Worm (Caenorhabditis elegans) whole organism, L1 larva: ENCODE data around the gene lin-22.

ENCODE experiments used
- C16A3.4 ChIP-seq: fragments of 150-350 bp; optimal IDR thresholded peaks from 2 replicates; lab custom pipeline; 2014; ENCODE audit warnings: missing biosample characterization, missing genetic modification characterization
- C34B4.2 ChIP-seq: sonication (generic microtip); optimal IDR thresholded peaks from 2 replicates; lab custom pipeline; 2017; ENCODE audit warnings: mild to moderate bottlenecking, missing genetic modification characterization, missing compliant biosample characterization
- Y116A8C.19 ChIP-seq: sonication (generic microtip); optimal IDR thresholded peaks from 2 replicates; lab custom pipeline; 2016; ENCODE audit warnings: missing compliant biosample characterization, missing genetic modification characterization, borderline replicate concordance
- alr-1 ChIP-seq: fragments of 200-800 bp; sonication (Bioruptor generic); optimal IDR thresholded peaks from 2 replicates; lab custom pipeline; 2018; ENCODE audit warnings: borderline replicate concordance, mild to moderate bottlenecking, missing genetic modification characterization, missing compliant biosample characterization
- aly-2 ChIP-seq: fragments of 150-350 bp; optimal IDR thresholded peaks from 2 replicates; lab custom pipeline; 2014; ENCODE audit warnings: missing biosample characterization, missing genetic modification characterization
- ama-1 ChIP-seq: fragments of 150-350 bp; optimal IDR thresholded peaks from 2 replicates; lab custom pipeline; 2014
- ceh-8 ChIP-seq: fragments of 200-800 bp; sonication (Bioruptor generic); optimal IDR thresholded peaks from 2 replicates; lab custom pipeline; 2018; ENCODE audit warnings: mild to moderate bottlenecking, missing genetic modification characterization, moderate library complexity, missing compliant biosample characterization
- ceh-82 ChIP-seq, 3 experiments: fragments of 150-350 bp in 1 of 3; sonication (generic microtip) in 2 of 3; optimal IDR thresholded peaks; 2 replicates each; lab custom pipeline; 2014 to 2017; ENCODE audit warnings: missing biosample characterization in 3 of 3, missing genetic modification characterization in 3 of 3
- ceh-88 ChIP-seq: fragments of 200-800 bp; sonication (Bioruptor generic); IDR thresholded peaks from 2 replicates; pipeline ENCODE4 v1.3.6; 2022; ENCODE audit warnings: missing genetic modification characterization, missing compliant biosample characterization
- ces-1 ChIP-seq: fragments of 150-350 bp; optimal IDR thresholded peaks from 2 replicates; lab custom pipeline; 2014; ENCODE audit warnings: missing biosample characterization, missing genetic modification reagents, missing genetic modification characterization
- dsc-1 ChIP-seq: sonication (generic microtip); optimal IDR thresholded peaks from 2 replicates; lab custom pipeline; 2016; ENCODE audit warnings: mild to moderate bottlenecking, missing genetic modification characterization, missing compliant biosample characterization
- egl-13 ChIP-seq: sonication (generic microtip); optimal IDR thresholded peaks from 2 replicates; lab custom pipeline; 2016; ENCODE audit warnings: missing genotype, missing genetic modification reagents, missing genetic modification characterization, missing compliant biosample characterization
- elt-2 ChIP-seq: sonication (generic microtip); optimal IDR thresholded peaks from 2 replicates; lab custom pipeline; 2016; ENCODE audit warnings: missing genetic modification characterization, mild to moderate bottlenecking, inconsistent platforms, missing compliant biosample characterization, missing genetic modification reagents
- elt-3 ChIP-seq, 6 experiments: fragments of 150-350 bp in 1 of 6; sonication (generic microtip); optimal IDR thresholded peaks; 2 replicates each; lab custom pipeline; 2017 to 2018; ENCODE audit warnings: missing biosample characterization in 6 of 6, missing genetic modification characterization in 6 of 6, inconsistent platforms in 1 of 6
- ets-5 ChIP-seq: fragments of 200-800 bp; sonication (Bioruptor generic); IDR thresholded peaks from 2 replicates; pipeline ENCODE4 v1.3.6; 2022; ENCODE audit warnings: missing genetic modification characterization, missing compliant biosample characterization
- fkh-8 ChIP-seq: sonication (generic microtip); optimal IDR thresholded peaks from 2 replicates; lab custom pipeline; 2016; ENCODE audit warnings: mild to moderate bottlenecking, missing genetic modification characterization, missing compliant biosample characterization
- grh-1 ChIP-seq: fragments of 200-800 bp; sonication (Bioruptor generic); IDR thresholded peaks from 2 replicates; pipeline ENCODE4 v1.3.6; 2022; ENCODE audit warnings: missing genetic modification reagents, missing genetic modification characterization, missing compliant biosample characterization
- hlh-17 ChIP-seq: fragments of 200-800 bp; sonication (Bioruptor generic); optimal IDR thresholded peaks from 2 replicates; lab custom pipeline; 2018; ENCODE audit warnings: missing genetic modification characterization, mild to moderate bottlenecking, missing compliant biosample characterization, moderate library complexity, borderline replicate concordance
- hlh-4 ChIP-seq: sonication (generic microtip); optimal IDR thresholded peaks from 2 replicates; lab custom pipeline; 2016; ENCODE audit warnings: mild to moderate bottlenecking, missing genetic modification characterization, missing compliant biosample characterization
- hpl-2 ChIP-seq: fragments of 150-350 bp; optimal IDR thresholded peaks from 2 replicates; lab custom pipeline; 2014; ENCODE audit warnings: missing biosample characterization, missing genetic modification reagents, missing genetic modification characterization
- jun-1 ChIP-seq: fragments of 150-350 bp; optimal IDR thresholded peaks from 2 replicates; lab custom pipeline; 2014; ENCODE audit warnings: missing biosample characterization, missing genetic modification reagents, missing genetic modification characterization
- lin-13 ChIP-seq: fragments of 150-350 bp; optimal IDR thresholded peaks from 2 replicates; lab custom pipeline; 2014; ENCODE audit warnings: missing biosample characterization, missing genetic modification reagents, missing genetic modification characterization
- lin-14 ChIP-seq: fragments of 200-800 bp; sonication (Bioruptor generic); optimal IDR thresholded peaks from 2 replicates; lab custom pipeline; 2018; ENCODE audit warnings: mild to moderate bottlenecking, missing genetic modification characterization, moderate library complexity, missing compliant biosample characterization
- lin-15B ChIP-seq: fragments of 150-350 bp; sonication (generic microtip); optimal IDR thresholded peaks from 3 replicates; lab custom pipeline; 2014; ENCODE audit warnings: missing biosample characterization, missing genetic modification characterization
- lin-35 ChIP-seq, 2 experiments: fragments of 150-350 bp; optimal IDR thresholded peaks; 2 replicates each; lab custom pipeline; 2014; ENCODE audit warnings: missing biosample characterization in 2 of 2, missing genetic modification characterization in 2 of 2, missing genetic modification reagents in 2 of 2
- lin-39 ChIP-seq: fragments of 150-350 bp; optimal IDR thresholded peaks from 2 replicates; lab custom pipeline; 2014; ENCODE audit warnings: missing biosample characterization, missing genetic modification reagents, missing genetic modification characterization
- mdl-1 ChIP-seq, 2 experiments: fragments of 150-350 bp; optimal IDR thresholded peaks; 2 replicates each; lab custom pipeline; 2014 to 2017; ENCODE audit warnings: missing biosample characterization in 2 of 2, missing genetic modification characterization in 2 of 2, inconsistent platforms in 1 of 2
- mef-2 ChIP-seq: fragments of 150-350 bp; optimal IDR thresholded peaks from 2 replicates; lab custom pipeline; 2014; ENCODE audit warnings: missing biosample characterization, missing genetic modification characterization
- nhr-11 ChIP-seq: fragments of 150-350 bp; optimal IDR thresholded peaks from 2 replicates; lab custom pipeline; 2014; ENCODE audit warnings: missing biosample characterization, missing genetic modification characterization
- nhr-12 ChIP-seq: sonication (generic microtip); optimal IDR thresholded peaks from 2 replicates; lab custom pipeline; 2017; ENCODE audit warnings: missing biosample characterization, missing genetic modification characterization
- nhr-20 ChIP-seq: sonication (generic microtip); optimal IDR thresholded peaks from 2 replicates; lab custom pipeline; 2016; ENCODE audit warnings: mild to moderate bottlenecking, missing genetic modification characterization, missing compliant biosample characterization
- nhr-237 ChIP-seq: fragments of 150-350 bp; optimal IDR thresholded peaks from 2 replicates; lab custom pipeline; 2014; ENCODE audit warnings: missing biosample characterization, missing genetic modification characterization
- nhr-28 ChIP-seq: fragments of 150-350 bp; optimal IDR thresholded peaks from 2 replicates; lab custom pipeline; 2014; ENCODE audit warnings: missing biosample characterization, missing genetic modification characterization
- nhr-47 ChIP-seq: sonication (generic microtip); optimal IDR thresholded peaks from 2 replicates; lab custom pipeline; 2016; ENCODE audit warnings: mild to moderate bottlenecking, missing genetic modification characterization, moderate library complexity, missing compliant biosample characterization
- nhr-71 ChIP-seq: sonication (generic microtip); optimal IDR thresholded peaks from 2 replicates; lab custom pipeline; 2016; ENCODE audit warnings: mild to moderate bottlenecking, missing genetic modification characterization, moderate library complexity, missing compliant biosample characterization
- nhr-76 ChIP-seq: sonication (generic microtip); optimal IDR thresholded peaks from 2 replicates; lab custom pipeline; 2017; ENCODE audit warnings: missing biosample characterization, missing genetic modification characterization
- nhr-85 ChIP-seq: sonication (generic microtip); peaks from one replicate; lab custom pipeline; 2016; ENCODE audit warnings: missing genetic modification characterization, inconsistent platforms, missing compliant biosample characterization
- nhr-90 ChIP-seq: sonication (generic microtip); optimal IDR thresholded peaks from 2 replicates; lab custom pipeline; 2016; ENCODE audit warnings: mild to moderate bottlenecking, missing genetic modification characterization, missing compliant biosample characterization; ENCODE audit not compliant: poor library complexity
- pax-3 ChIP-seq: fragments of 200-800 bp; sonication (Bioruptor generic); optimal IDR thresholded peaks from 2 replicates; lab custom pipeline; 2018; ENCODE audit warnings: mild to moderate bottlenecking, missing genetic modification characterization, moderate library complexity, missing compliant biosample characterization
- rnt-1 ChIP-seq: sonication (generic microtip); optimal IDR thresholded peaks from 2 replicates; lab custom pipeline; 2016; ENCODE audit warnings: mild to moderate bottlenecking, missing genetic modification characterization, moderate library complexity, missing compliant biosample characterization
- skn-1 ChIP-seq: fragments of 150-350 bp; optimal IDR thresholded peaks from 2 replicates; lab custom pipeline; 2014; ENCODE audit warnings: missing biosample characterization, missing genetic modification characterization
- snpc-4 ChIP-seq: fragments of 150-350 bp; optimal IDR thresholded peaks from 2 replicates; lab custom pipeline; 2014; ENCODE audit warnings: missing biosample characterization, missing genetic modification characterization
- sox-4 ChIP-seq: sonication (generic microtip); optimal IDR thresholded peaks from 2 replicates; lab custom pipeline; 2016; ENCODE audit warnings: missing genetic modification characterization, missing compliant biosample characterization
- sptf-1 ChIP-seq: fragments of 150-350 bp; optimal IDR thresholded peaks from 2 replicates; lab custom pipeline; 2014; ENCODE audit warnings: missing biosample characterization, missing genetic modification characterization
- sup-37 ChIP-seq: fragments of 200-800 bp; sonication (Bioruptor generic); optimal IDR thresholded peaks from 2 replicates; lab custom pipeline; 2018; ENCODE audit warnings: mild to moderate bottlenecking, missing genetic modification characterization, missing compliant biosample characterization
- swsn-7 ChIP-seq: sonication (generic microtip); optimal IDR thresholded peaks from 2 replicates; lab custom pipeline; 2016; ENCODE audit warnings: missing genetic modification characterization, missing compliant biosample characterization
- tbx-2 ChIP-seq: sonication (generic microtip); optimal IDR thresholded peaks from 2 replicates; lab custom pipeline; 2016; ENCODE audit warnings: missing genetic modification characterization, missing compliant biosample characterization
- unc-130 ChIP-seq: fragments of 150-350 bp; optimal IDR thresholded peaks from 2 replicates; lab custom pipeline; 2017; ENCODE audit warnings: missing biosample characterization, missing genetic modification characterization, inconsistent platforms
- vab-15 ChIP-seq: sonication (generic microtip); optimal IDR thresholded peaks from 2 replicates; lab custom pipeline; 2017; ENCODE audit warnings: missing genotype, mild to moderate bottlenecking, missing genetic modification characterization, missing compliant biosample characterization
- xbp-1 ChIP-seq: sonication (generic microtip); optimal IDR thresholded peaks from 2 replicates; lab custom pipeline; 2016; ENCODE audit warnings: missing genetic modification characterization, missing compliant biosample characterization
- ztf-11 ChIP-seq, 2 experiments: sonication (generic microtip); optimal IDR thresholded peaks; 2 replicates each; lab custom pipeline; 2016 to 2017; ENCODE audit warnings: missing genetic modification characterization in 2 of 2, missing biosample characterization in 1 of 2, missing compliant biosample characterization in 1 of 2

lin-22 gene

ce11 chrIV:3028842-3029241 lies 9.3 kb downstream of the lin-22 start, which contains the start of gene ndnf-1:
TSS of gene ndnf-1 (minus strand) at chrIV:3028942.
- no peak for TF ChIP-seq lin-15B

ce11 chrIV:3029882-3030281 lies 10.3 kb downstream of the lin-22 start:
- TF ChIP-seq nhr-237 (tag; lab: Kevin White, UChicago) (no peak), lin-13 (GFP tag; lab: Kevin White, UChicago) (no peak), ces-1 (no peak), nhr-12 (tag; lab: Kevin White, UChicago) (no peak), nhr-71 (peak; percentile 81), lin-39 (tag; lab: Kevin White, UChicago) (peak; percentile 10), hlh-4 (tag; lab: Kevin White, UChicago) (no peak), nhr-47 (tag; lab: Kevin White, UChicago) (no peak), sptf-1 (tag; lab: Kevin White, UChicago) (no peak), nhr-85 (tag; lab: Kevin White, UChicago) (no peak), elt-3 (tag; optimal IDR thresholded peaks at IDR 0.05; lab: Kevin White, UChicago) (no peak), hlh-17 (no peak), alr-1 (tag; lab: Kevin White, UChicago) (no peak), C34B4.2 (tag; lab: Kevin White, UChicago) (no peak), C16A3.4 (no peak), ets-5 (no peak), lin-14 (peak; percentile 72), nhr-90 (tag; lab: Kevin White, UChicago) (no peak), egl-13 (no peak), lin-35 (GFP tag; optimal IDR thresholded peaks at IDR 0.05; lab: Kevin White, UChicago) (peak in 1 of 2 experiments; percentile 34), pax-3 (tag; lab: Kevin White, UChicago) (no peak), snpc-4 (no peak), unc-130 (peak; percentile 46), ama-1 (lab: Kevin White, UChicago) (no peak), mdl-1 (tag; optimal IDR thresholded peaks at IDR 0.05; lab: Kevin White, UChicago) (peak in 1 of 2 experiments; percentile 15), sox-4 (no peak), rnt-1 (tag; lab: Kevin White, UChicago) (peak; percentile 85), xbp-1 (tag; lab: Kevin White, UChicago) (peak; percentile 15), nhr-20 (tag; lab: Kevin White, UChicago) (peak; percentile 30), mef-2 (tag; lab: Kevin White, UChicago) (peak; percentile 87), elt-2 (tag; lab: Kevin White, UChicago) (peak; percentile 41), tbx-2 (tag; lab: Kevin White, UChicago) (peak; percentile 8), fkh-8 (no peak), ceh-82 (tag; optimal IDR thresholded peaks at IDR 0.05; lab: Kevin White, UChicago) (no peak), lin-15B (no peak), Y116A8C.19 (tag; lab: Kevin White, UChicago) (no peak), sup-37 (GFP tag; lab: Kevin White, UChicago) (no peak), skn-1 (no peak), dsc-1 (tag; lab: Kevin White, UChicago) (no peak), vab-15 (tag; lab: Kevin White, UChicago) (no peak), aly-2 (tag; lab: Kevin White, UChicago) (no peak), hpl-2 (no peak), nhr-11 (peak; percentile 5), nhr-76 (tag; lab: Kevin White, UChicago) (no peak), ceh-88 (GFP tag; lab: Robert Waterston, UW) (no peak), jun-1 (tag; lab: Kevin White, UChicago) (no peak), ztf-11 (tag; optimal IDR thresholded peaks at IDR 0.05; lab: Kevin White, UChicago) (no peak), ceh-8 (GFP tag; lab: Kevin White, UChicago) (no peak), swsn-7 (tag; lab: Kevin White, UChicago) (peak; percentile 13), grh-1 (no peak), nhr-28 (tag; lab: Kevin White, UChicago) (no peak)
